Fruit fly (Drosophila melanogaster) whole organism, embryonic: ENCODE data around the gene CG42269.

ENCODE experiments used
- Abd-B ChIP-seq: fragments of 200-800 bp; sonication (Bioruptor generic); optimal IDR thresholded peaks from 2 replicates; lab custom pipeline; 2018; ENCODE audit warnings: missing biosample characterization, mild to moderate bottlenecking, missing genetic modification characterization, moderate library complexity
- Antp ChIP-seq: fragments of 200-800 bp; sonication (Bioruptor generic); optimal IDR thresholded peaks from 3 replicates; lab custom pipeline; 2016; ENCODE audit warnings: missing biosample characterization, missing genetic modification characterization
- Atf3 ChIP-seq: fragments of 200-800 bp; sonication (Bioruptor generic); optimal IDR thresholded peaks from 3 replicates; lab custom pipeline; 2016; ENCODE audit warnings: missing biosample characterization, missing genetic modification characterization
- CG10274 ChIP-seq: fragments of 200-800 bp; sonication (Bioruptor generic); optimal IDR thresholded peaks from 3 replicates; lab custom pipeline; 2017; ENCODE audit warnings: missing biosample characterization, mild to moderate bottlenecking, missing genetic modification characterization
- CG10431 ChIP-seq: fragments of 200-800 bp; sonication (Bioruptor generic); optimal IDR thresholded peaks from 3 replicates; lab custom pipeline; 2018; ENCODE audit warnings: missing biosample characterization, mild to moderate bottlenecking, missing genetic modification characterization
- CG11695 ChIP-seq: fragments of 200-800 bp; sonication (Bioruptor generic); IDR thresholded peaks from 3 replicates; pipeline ENCODE4 v1.3.6; 2022; ENCODE audit warnings: missing biosample characterization, missing genetic modification characterization
- CG11696 ChIP-seq: fragments of 200-800 bp; sonication (Bioruptor generic); IDR thresholded peaks from 2 replicates; pipeline ENCODE4 v1.3.6; 2022; ENCODE audit warnings: missing biosample characterization, missing genetic modification characterization
- CG12219 ChIP-seq: fragments of 200-800 bp; sonication (Bioruptor generic); optimal IDR thresholded peaks from 3 replicates; lab custom pipeline; 2018; ENCODE audit warnings: missing biosample characterization, mild to moderate bottlenecking, missing genetic modification characterization
- CG12299 ChIP-seq: fragments of 200-800 bp; sonication (Bioruptor generic); optimal IDR thresholded peaks from 2 replicates; lab custom pipeline; 2018; ENCODE audit warnings: missing biosample characterization, mild to moderate bottlenecking, missing genetic modification characterization
- CG12391 ChIP-seq: fragments of 200-800 bp; sonication (Bioruptor generic); optimal IDR thresholded peaks from 3 replicates; lab custom pipeline; 2018; ENCODE audit warnings: missing biosample characterization, mild to moderate bottlenecking, missing genetic modification characterization, moderate library complexity
- CG14441 ChIP-seq: fragments of 200-800 bp; sonication (Bioruptor generic); IDR thresholded peaks from 2 replicates; pipeline ENCODE4 v1.3.6; 2022; ENCODE audit warnings: missing biosample characterization, missing genetic modification characterization
- CG14965 ChIP-seq: fragments of 200-800 bp; sonication (Bioruptor generic); optimal IDR thresholded peaks from 2 replicates; lab custom pipeline; 2016; ENCODE audit warnings: missing biosample characterization, missing genetic modification characterization, borderline replicate concordance
- CG17359 ChIP-seq: fragments of 200-800 bp; sonication (Bioruptor generic); optimal IDR thresholded peaks from 3 replicates; lab custom pipeline; 2018; ENCODE audit warnings: missing biosample characterization, mild to moderate bottlenecking, missing genetic modification characterization, moderate library complexity
- CG2116 ChIP-seq: fragments of 200-800 bp; sonication (Bioruptor generic); optimal IDR thresholded peaks from 3 replicates; lab custom pipeline; 2018; ENCODE audit warnings: missing biosample characterization, mild to moderate bottlenecking, missing genetic modification characterization
- CG2129 ChIP-seq: fragments of 200-800 bp; sonication (Bioruptor generic); IDR thresholded peaks from 2 replicates; pipeline ENCODE4 v1.3.6; 2022; ENCODE audit warnings: missing biosample characterization, missing genetic modification characterization; ENCODE audit not compliant: partially characterized antibody
- CG2889 ChIP-seq: fragments of 200-800 bp; sonication (Bioruptor generic); IDR thresholded peaks from 3 replicates; pipeline ENCODE4 v1.3.6; 2022; ENCODE audit warnings: missing biosample characterization, missing genetic modification characterization
- CG30020 ChIP-seq: fragments of 200-800 bp; optimal IDR thresholded peaks from 2 replicates; lab custom pipeline; 2019; ENCODE audit warnings: missing biosample characterization, mild to moderate bottlenecking, missing genetic modification characterization, moderate library complexity
- CG30431 ChIP-seq: fragments of 200-800 bp; sonication (Bioruptor generic); optimal IDR thresholded peaks from 2 replicates; lab custom pipeline; 2017; ENCODE audit warnings: missing biosample characterization, missing genetic modification characterization
- CG31365 ChIP-seq: fragments of 200-800 bp; sonication (Bioruptor generic); optimal IDR thresholded peaks from 2 replicates; lab custom pipeline; 2018; ENCODE audit warnings: missing biosample characterization, mild to moderate bottlenecking, missing genetic modification characterization
- CG32767 ChIP-seq: fragments of 200-800 bp; sonication (Bioruptor generic); IDR thresholded peaks from 2 replicates; pipeline ENCODE4 v1.3.6; 2022; ENCODE audit warnings: missing biosample characterization, missing genetic modification characterization
- CG9215 ChIP-seq: fragments of 200-800 bp; sonication (Bioruptor generic); IDR thresholded peaks from 2 replicates; pipeline ENCODE4 v1.3.6; 2022; ENCODE audit warnings: missing biosample characterization, missing genetic modification characterization
- CoRest ChIP-seq: fragments of 200-800 bp; sonication (Bioruptor generic); optimal IDR thresholded peaks from 3 replicates; lab custom pipeline; 2018; ENCODE audit warnings: missing biosample characterization, mild to moderate bottlenecking, missing genetic modification characterization, moderate library complexity
- Dip2 ChIP-seq: fragments of 200-800 bp; sonication (Bioruptor generic); IDR thresholded peaks from 2 replicates; pipeline ENCODE4 v1.3.6; 2022; ENCODE audit warnings: missing biosample characterization, missing genetic modification characterization
- Ets65A ChIP-seq: fragments of 200-800 bp; sonication (Bioruptor generic); peaks from one replicate; lab custom pipeline; 2016; ENCODE audit warnings: missing biosample characterization, missing genetic modification characterization
- HLHmδ ChIP-seq: fragments of 200-800 bp; sonication (Bioruptor generic); optimal IDR thresholded peaks from 2 replicates; lab custom pipeline; 2018; ENCODE audit warnings: missing biosample characterization, mild to moderate bottlenecking, missing genetic modification characterization, moderate library complexity
- HmgD ChIP-seq: fragments of 200-800 bp; sonication (Bioruptor generic); optimal IDR thresholded peaks from 3 replicates; lab custom pipeline; 2016; ENCODE audit warnings: missing biosample characterization, missing genetic modification characterization
- Hmx ChIP-seq: fragments of 200-800 bp; sonication (Bioruptor generic); optimal IDR thresholded peaks from 2 replicates; lab custom pipeline; 2016; ENCODE audit warnings: missing biosample characterization, missing genetic modification characterization
- Hr3 ChIP-seq: fragments of 200-800 bp; sonication (Bioruptor generic); optimal IDR thresholded peaks from 3 replicates; lab custom pipeline; 2016; ENCODE audit warnings: missing biosample characterization, missing genetic modification characterization
- NFAT ChIP-seq: fragments of 200-800 bp; sonication (Bioruptor generic); IDR thresholded peaks from 2 replicates; pipeline ENCODE4 v1.3.6; 2022; ENCODE audit warnings: missing biosample characterization, missing genetic modification characterization
- Oaz ChIP-seq: fragments of 200-800 bp; sonication (Bioruptor generic); IDR thresholded peaks from 2 replicates; pipeline ENCODE4 v1.3.6; 2022; ENCODE audit warnings: missing biosample characterization, missing genetic modification characterization
- Optix ChIP-seq: fragments of 200-800 bp; sonication (Bioruptor generic); IDR thresholded peaks from 3 replicates; pipeline ENCODE4 v1.3.6; 2022; ENCODE audit warnings: missing biosample characterization, missing genetic modification characterization
- Ptx1 ChIP-seq: fragments of 200-800 bp; sonication (Bioruptor generic); IDR thresholded peaks from 2 replicates; pipeline ENCODE4 v1.3.6; 2022; ENCODE audit warnings: missing biosample characterization, missing genetic modification characterization
- Rfx ChIP-seq: fragments of 200-800 bp; sonication (Bioruptor generic); IDR thresholded peaks from 2 replicates; pipeline ENCODE4 v1.3.6; 2022; ENCODE audit warnings: missing biosample characterization, missing genetic modification characterization
- YL-1 ChIP-seq: fragments of 200-800 bp; sonication (Bioruptor generic); optimal IDR thresholded peaks from 3 replicates; lab custom pipeline; 2017; ENCODE audit warnings: missing biosample characterization, mild to moderate bottlenecking, missing genetic modification characterization
- al ChIP-seq: fragments of 200-800 bp; sonication (Bioruptor generic); IDR thresholded peaks from 2 replicates; pipeline ENCODE4 v1.3.6; 2022; ENCODE audit warnings: missing biosample characterization, missing genetic modification characterization
- az2 ChIP-seq: fragments of 200-800 bp; sonication (Bioruptor generic); optimal IDR thresholded peaks from 3 replicates; lab custom pipeline; 2016; ENCODE audit warnings: missing biosample characterization, missing genetic modification characterization
- bcd ChIP-seq: fragments of 200-800 bp; sonication (Bioruptor generic); optimal IDR thresholded peaks from 2 replicates; lab custom pipeline; 2017; ENCODE audit warnings: missing biosample characterization, mild to moderate bottlenecking, missing genetic modification characterization
- br ChIP-seq: fragments of >200 bp; optimal IDR thresholded peaks from 2 replicates; lab custom pipeline; 2017
- btn ChIP-seq: fragments of 200-800 bp; sonication (Bioruptor generic); optimal IDR thresholded peaks from 2 replicates; lab custom pipeline; 2016; ENCODE audit warnings: missing biosample characterization, missing genetic modification characterization
- cg ChIP-seq: fragments of 200-800 bp; sonication (Bioruptor generic); optimal IDR thresholded peaks from 3 replicates; lab custom pipeline; 2019; ENCODE audit warnings: missing biosample characterization, mild to moderate bottlenecking, missing genetic modification characterization, moderate library complexity
- ci ChIP-seq: fragments of 200-800 bp; sonication (Bioruptor generic); IDR thresholded peaks from 3 replicates; pipeline ENCODE4 v1.3.6; 2022; ENCODE audit warnings: missing biosample characterization, missing genetic modification characterization
- corto ChIP-seq: fragments of 200-800 bp; sonication (Bioruptor generic); optimal IDR thresholded peaks from 2 replicates; lab custom pipeline; 2016; ENCODE audit warnings: missing biosample characterization, mild to moderate bottlenecking, missing genetic modification characterization, moderate library complexity
- disco-r ChIP-seq: fragments of 200-800 bp; sonication (Bioruptor generic); optimal IDR thresholded peaks from 2 replicates; lab custom pipeline; 2016; ENCODE audit warnings: missing biosample characterization, missing genetic modification characterization
- gro ChIP-seq: fragments of 200-800 bp; sonication (Bioruptor generic); optimal IDR thresholded peaks from 2 replicates; lab custom pipeline; 2016; ENCODE audit warnings: missing biosample characterization, missing genetic modification characterization
- pita ChIP-seq: fragments of 200-800 bp; sonication (Bioruptor generic); optimal IDR thresholded peaks from 2 replicates; lab custom pipeline; 2017; ENCODE audit warnings: missing biosample characterization, mild to moderate bottlenecking, missing genetic modification characterization
- sd ChIP-seq: fragments of 200-800 bp; sonication (Bioruptor generic); optimal IDR thresholded peaks from 3 replicates; lab custom pipeline; 2018; ENCODE audit warnings: missing biosample characterization, mild to moderate bottlenecking, missing genetic modification characterization, moderate library complexity
- shn ChIP-seq: fragments of 200-800 bp; sonication (Bioruptor generic); optimal IDR thresholded peaks from 3 replicates; lab custom pipeline; 2016; ENCODE audit warnings: missing biosample characterization, missing genetic modification characterization
- sob ChIP-seq: fragments of 200-800 bp; sonication (Bioruptor generic); IDR thresholded peaks from 2 replicates; pipeline ENCODE4 v1.3.6; 2022; ENCODE audit warnings: missing biosample characterization, missing genetic modification characterization
- sr ChIP-seq: fragments of 200-800 bp; sonication (Bioruptor generic); IDR thresholded peaks from 3 replicates; pipeline ENCODE4 v1.3.6; 2022; ENCODE audit warnings: missing biosample characterization, missing genetic modification characterization
- stc ChIP-seq: fragments of 200-800 bp; sonication (Bioruptor generic); IDR thresholded peaks from 2 replicates; pipeline ENCODE4 v1.3.6; 2022; ENCODE audit warnings: missing biosample characterization, missing genetic modification characterization
- z ChIP-seq: fragments of 200-800 bp; sonication (Bioruptor generic); IDR thresholded peaks from 3 replicates; pipeline ENCODE4 v1.3.6; 2022; ENCODE audit warnings: missing biosample characterization, missing genetic modification characterization

The CG42269 gene

DNA sequence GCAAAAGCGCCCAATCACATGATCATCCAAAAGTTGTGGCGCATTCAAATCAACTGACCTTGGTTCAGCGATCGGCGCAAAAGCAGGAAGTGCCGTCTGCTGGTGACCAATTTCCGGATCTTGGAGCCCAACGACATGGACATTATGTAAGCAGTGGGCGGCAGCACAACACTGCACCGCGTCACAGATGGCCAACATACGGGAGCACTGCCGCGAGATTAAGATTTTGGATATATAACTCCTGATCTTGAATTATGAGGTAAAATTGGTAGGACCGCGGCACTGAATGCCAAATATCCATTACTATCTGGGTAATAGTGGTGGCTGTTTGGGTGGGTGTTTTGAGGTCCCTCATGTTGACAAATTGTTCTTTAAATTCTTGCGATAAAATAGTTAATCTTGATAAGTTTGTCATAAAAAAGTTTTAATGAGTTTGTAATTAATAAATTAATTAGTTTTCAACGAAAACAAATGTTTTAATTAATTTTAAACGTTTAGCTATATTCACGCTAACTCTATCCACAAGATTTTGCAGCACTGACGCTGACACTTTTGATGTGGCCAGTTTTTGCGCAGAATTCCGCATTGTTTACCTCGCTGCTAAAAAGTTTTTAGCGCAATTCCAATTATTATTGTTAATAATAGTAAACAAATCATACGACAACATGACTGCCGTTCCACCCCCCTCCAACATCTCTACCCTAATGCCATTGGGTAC lies 9.0 kb downstream of the CG42269 start, which contains the start of the genes CG13295 and CG6610 (continued):
- TF ChIP-seq btn (GFP tag; lab: Kevin White, UChicago) (no peak), Optix (no peak), Abd-B (GFP tag; lab: Kevin White, UChicago) (peak; percentile 50), Dip2 (GFP tag; lab: Robert Waterston, UW) (no peak), CG32767 (GFP tag; lab: Robert Waterston, UW) (peak; percentile 38; the same call in 1 of the 2 replicates), CG2116 (GFP tag; lab: Kevin White, UChicago) (peak; percentile 41), z (GFP tag; lab: Robert Waterston, UW) (no peak), sob (GFP tag; lab: Robert Waterston, UW) (peak; percentile 41; the same call in 1 of the 2 replicates), CG14441 (peak; percentile 36; the same call in 1 of the 2 replicates), ci (no peak), CG30020 (tag; lab: Kevin White, UChicago) (peak; percentile 54), Ptx1 (GFP tag; lab: Robert Waterston, UW) (peak; percentile 70), Atf3 (GFP tag; lab: Kevin White, UChicago) (no peak), sr (no peak), HmgD (no peak), corto (no peak), CoRest (tag; lab: Kevin White, UChicago) (peak; percentile 83), CG2889 (GFP tag; lab: Robert Waterston, UW) (0 out of 3 replicates have a peak, but pooled peaks have one; percentile 15), pita (GFP tag; lab: Kevin White, UChicago) (no peak), YL-1 (GFP tag; lab: Kevin White, UChicago) (peak; percentile 46), CG12391 (tag; lab: Kevin White, UChicago) (peak; percentile 71), CG2129 (GFP tag; lab: Robert Waterston, UW) (no peak), CG10431 (GFP tag; lab: Kevin White, UChicago) (peak; percentile 97), NFAT (GFP tag; lab: Robert Waterston, UW) (0 out of 2 replicates have a peak, but pooled peaks have one; percentile 5), CG11696 (GFP tag; lab: Robert Waterston, UW) (no peak), Rfx (peak; percentile 72), Hr3 (GFP tag; lab: Kevin White, UChicago) (peak; percentile 49), CG12299 (tag; lab: Kevin White, UChicago) (peak; percentile 14), stc (GFP tag; lab: Robert Waterston, UW) (no peak), disco-r (GFP tag; lab: Kevin White, UChicago) (no peak), cg (no peak), az2 (peak; percentile 27), sd (tag; lab: Kevin White, UChicago) (peak; percentile 92), CG11695 (GFP tag; lab: Robert Waterston, UW) (0 out of 3 replicates have a peak, but pooled peaks have one; percentile 40), HLHmδ (no peak), bcd (GFP tag; lab: Kevin White, UChicago) (peak; percentile 58), CG31365 (tag; lab: Kevin White, UChicago) (no peak), CG30431 (GFP tag; lab: Kevin White, UChicago) (peak; percentile 5), Antp (GFP tag; lab: Kevin White, UChicago) (peak; percentile 21), Oaz (GFP tag; lab: Robert Waterston, UW) (no peak), CG9215 (GFP tag; lab: Robert Waterston, UW) (peak; percentile 66), gro (GFP tag; lab: Kevin White, UChicago) (no peak), br (lab: Kevin White, UChicago) (no peak), shn (GFP tag; lab: Kevin White, UChicago) (peak; percentile 19), CG10274 (GFP tag; lab: Kevin White, UChicago) (no peak), CG14965 (GFP tag; lab: Kevin White, UChicago) (no peak), CG17359 (tag; lab: Kevin White, UChicago) (no peak), Hmx (GFP tag; lab: Kevin White, UChicago) (peak; percentile 24), CG12219 (peak; percentile 4), al (GFP tag; lab: Robert Waterston, UW) (peak; percentile 63), Ets65A (peak; percentile 85)
